Worm (Caenorhabditis elegans) whole organism, L1 larva: ENCODE results near the gene tbx-8.

Source experiments
- C34B4.2 ChIP-seq: sonication (generic microtip); optimal IDR thresholded peaks from 2 replicates; lab custom pipeline; 2017; ENCODE audit warnings: mild to moderate bottlenecking, missing genetic modification characterization, missing compliant biosample characterization
- F16B12.6 ChIP-seq: fragments of 150-350 bp; optimal IDR thresholded peaks from 2 replicates; lab custom pipeline; 2014; ENCODE audit warnings: missing biosample characterization, missing genetic modification characterization
- Y116A8C.19 ChIP-seq: sonication (generic microtip); optimal IDR thresholded peaks from 2 replicates; lab custom pipeline; 2016; ENCODE audit warnings: missing compliant biosample characterization, missing genetic modification characterization, borderline replicate concordance
- alr-1 ChIP-seq: fragments of 200-800 bp; sonication (Bioruptor generic); optimal IDR thresholded peaks from 2 replicates; lab custom pipeline; 2018; ENCODE audit warnings: borderline replicate concordance, mild to moderate bottlenecking, missing genetic modification characterization, missing compliant biosample characterization
- aly-2 ChIP-seq: fragments of 150-350 bp; optimal IDR thresholded peaks from 2 replicates; lab custom pipeline; 2014; ENCODE audit warnings: missing biosample characterization, missing genetic modification characterization
- blmp-1 ChIP-seq: fragments of 150-350 bp; optimal IDR thresholded peaks from 2 replicates; lab custom pipeline; 2014; ENCODE audit warnings: missing biosample characterization, missing genetic modification characterization
- ceh-82 ChIP-seq, 3 experiments: fragments of 150-350 bp in 1 of 3; sonication (generic microtip) in 2 of 3; optimal IDR thresholded peaks; 2 replicates each; lab custom pipeline; 2014 to 2017; ENCODE audit warnings: missing biosample characterization in 3 of 3, missing genetic modification characterization in 3 of 3
- ceh-88 ChIP-seq: fragments of 200-800 bp; sonication (Bioruptor generic); IDR thresholded peaks from 2 replicates; pipeline ENCODE4 v1.3.6; 2022; ENCODE audit warnings: missing genetic modification characterization, missing compliant biosample characterization
- dsc-1 ChIP-seq: sonication (generic microtip); optimal IDR thresholded peaks from 2 replicates; lab custom pipeline; 2016; ENCODE audit warnings: mild to moderate bottlenecking, missing genetic modification characterization, missing compliant biosample characterization
- efl-1 ChIP-seq, 4 experiments: fragments of 150-350 bp; optimal IDR thresholded peaks in 3 of 4; peaks in 1 of 4; 1 replicate in 1 of 4; 2 replicates in 3 of 4; lab custom pipeline; 2014; ENCODE audit warnings: missing biosample characterization in 2 of 4, missing genetic modification characterization in 2 of 4, missing genetic modification reagents in 2 of 4
- efl-3 ChIP-seq: fragments of 200-800 bp; sonication (Bioruptor generic); optimal IDR thresholded peaks from 2 replicates; lab custom pipeline; 2018; ENCODE audit warnings: mild to moderate bottlenecking, missing genetic modification characterization, missing compliant biosample characterization
- egl-27 ChIP-seq, 2 experiments: fragments of 150-350 bp in 1 of 2; sonication (generic microtip); optimal IDR thresholded peaks; 3 replicates each; lab custom pipeline; 2017 to 2018; ENCODE audit warnings: missing biosample characterization in 2 of 2, missing genetic modification characterization in 2 of 2, missing genetic modification reagents in 2 of 2
- elt-3 ChIP-seq, 6 experiments: fragments of 150-350 bp in 1 of 6; sonication (generic microtip); optimal IDR thresholded peaks; 2 replicates each; lab custom pipeline; 2017 to 2018; ENCODE audit warnings: missing biosample characterization in 6 of 6, missing genetic modification characterization in 6 of 6, inconsistent platforms in 1 of 6
- fkh-10 ChIP-seq: sonication (generic microtip); optimal IDR thresholded peaks from 2 replicates; lab custom pipeline; 2017; ENCODE audit warnings: missing biosample characterization, missing genetic modification reagents, missing genetic modification characterization
- fkh-4 ChIP-seq: sonication (generic microtip); optimal IDR thresholded peaks from 2 replicates; lab custom pipeline; 2016; ENCODE audit warnings: missing compliant biosample characterization, missing genetic modification characterization, borderline replicate concordance
- hlh-4 ChIP-seq: sonication (generic microtip); optimal IDR thresholded peaks from 2 replicates; lab custom pipeline; 2016; ENCODE audit warnings: mild to moderate bottlenecking, missing genetic modification characterization, missing compliant biosample characterization
- hpl-2 ChIP-seq: fragments of 150-350 bp; optimal IDR thresholded peaks from 2 replicates; lab custom pipeline; 2014; ENCODE audit warnings: missing biosample characterization, missing genetic modification reagents, missing genetic modification characterization
- irx-1 ChIP-seq: sonication (generic microtip); optimal IDR thresholded peaks from 2 replicates; lab custom pipeline; 2016; ENCODE audit warnings: missing genetic modification characterization, missing compliant biosample characterization
- lin-14 ChIP-seq: fragments of 200-800 bp; sonication (Bioruptor generic); optimal IDR thresholded peaks from 2 replicates; lab custom pipeline; 2018; ENCODE audit warnings: mild to moderate bottlenecking, missing genetic modification characterization, moderate library complexity, missing compliant biosample characterization
- lin-15B ChIP-seq: fragments of 150-350 bp; sonication (generic microtip); optimal IDR thresholded peaks from 3 replicates; lab custom pipeline; 2014; ENCODE audit warnings: missing biosample characterization, missing genetic modification characterization
- lin-35 ChIP-seq, 2 experiments: fragments of 150-350 bp; optimal IDR thresholded peaks; 2 replicates each; lab custom pipeline; 2014; ENCODE audit warnings: missing biosample characterization in 2 of 2, missing genetic modification characterization in 2 of 2, missing genetic modification reagents in 2 of 2
- lin-39 ChIP-seq: fragments of 150-350 bp; optimal IDR thresholded peaks from 2 replicates; lab custom pipeline; 2014; ENCODE audit warnings: missing biosample characterization, missing genetic modification reagents, missing genetic modification characterization
- lir-3 ChIP-seq: sonication (generic microtip); optimal IDR thresholded peaks from 2 replicates; lab custom pipeline; 2016; ENCODE audit warnings: mild to moderate bottlenecking, missing genetic modification characterization, moderate library complexity, missing compliant biosample characterization; ENCODE audit not compliant: poor library complexity
- lsy-2 ChIP-seq, 2 experiments: fragments of 150-350 bp; optimal IDR thresholded peaks; 2 replicates each; lab custom pipeline; 2014; ENCODE audit warnings: missing biosample characterization in 2 of 2, missing genetic modification characterization in 2 of 2
- mab-9 ChIP-seq: fragments of 200-800 bp; sonication (Bioruptor generic); IDR thresholded peaks from 2 replicates; pipeline ENCODE4 v1.3.6; 2022; ENCODE audit warnings: missing genetic modification reagents, missing genetic modification characterization, missing compliant biosample characterization
- mdl-1 ChIP-seq, 2 experiments: fragments of 150-350 bp; optimal IDR thresholded peaks; 2 replicates each; lab custom pipeline; 2014 to 2017; ENCODE audit warnings: missing biosample characterization in 2 of 2, missing genetic modification characterization in 2 of 2, inconsistent platforms in 1 of 2
- mep-1 ChIP-seq: fragments of 150-350 bp; optimal IDR thresholded peaks from 2 replicates; lab custom pipeline; 2014; ENCODE audit warnings: missing biosample characterization, missing genetic modification characterization
- nhr-12 ChIP-seq: sonication (generic microtip); optimal IDR thresholded peaks from 2 replicates; lab custom pipeline; 2017; ENCODE audit warnings: missing biosample characterization, missing genetic modification characterization
- nhr-20 ChIP-seq: sonication (generic microtip); optimal IDR thresholded peaks from 2 replicates; lab custom pipeline; 2016; ENCODE audit warnings: mild to moderate bottlenecking, missing genetic modification characterization, missing compliant biosample characterization
- nhr-47 ChIP-seq: sonication (generic microtip); optimal IDR thresholded peaks from 2 replicates; lab custom pipeline; 2016; ENCODE audit warnings: mild to moderate bottlenecking, missing genetic modification characterization, moderate library complexity, missing compliant biosample characterization
- nhr-71 ChIP-seq: sonication (generic microtip); optimal IDR thresholded peaks from 2 replicates; lab custom pipeline; 2016; ENCODE audit warnings: mild to moderate bottlenecking, missing genetic modification characterization, moderate library complexity, missing compliant biosample characterization
- nhr-77 ChIP-seq: fragments of 150-350 bp; optimal IDR thresholded peaks from 2 replicates; lab custom pipeline; 2014; ENCODE audit warnings: missing biosample characterization, missing genetic modification characterization
- nhr-84 ChIP-seq: sonication (generic microtip); optimal IDR thresholded peaks from 2 replicates; lab custom pipeline; 2017; ENCODE audit warnings: missing biosample characterization, missing genetic modification characterization
- nhr-85 ChIP-seq: sonication (generic microtip); peaks from one replicate; lab custom pipeline; 2016; ENCODE audit warnings: missing genetic modification characterization, inconsistent platforms, missing compliant biosample characterization
- nhr-90 ChIP-seq: sonication (generic microtip); optimal IDR thresholded peaks from 2 replicates; lab custom pipeline; 2016; ENCODE audit warnings: mild to moderate bottlenecking, missing genetic modification characterization, missing compliant biosample characterization; ENCODE audit not compliant: poor library complexity
- rnt-1 ChIP-seq: sonication (generic microtip); optimal IDR thresholded peaks from 2 replicates; lab custom pipeline; 2016; ENCODE audit warnings: mild to moderate bottlenecking, missing genetic modification characterization, moderate library complexity, missing compliant biosample characterization
- snu-23 ChIP-seq: sonication (generic microtip); optimal IDR thresholded peaks from 2 replicates; lab custom pipeline; 2016; ENCODE audit warnings: missing genetic modification characterization, missing compliant biosample characterization
- tbx-2 ChIP-seq: sonication (generic microtip); optimal IDR thresholded peaks from 2 replicates; lab custom pipeline; 2016; ENCODE audit warnings: missing genetic modification characterization, missing compliant biosample characterization
- tlp-1 ChIP-seq: fragments of 150-350 bp; optimal IDR thresholded peaks from 2 replicates; lab custom pipeline; 2014; ENCODE audit warnings: missing biosample characterization, missing genetic modification characterization
- unc-130 ChIP-seq: fragments of 150-350 bp; optimal IDR thresholded peaks from 2 replicates; lab custom pipeline; 2017; ENCODE audit warnings: missing biosample characterization, missing genetic modification characterization, inconsistent platforms
- unc-30 ChIP-seq: sonication (generic microtip); optimal IDR thresholded peaks from 2 replicates; lab custom pipeline; 2017; ENCODE audit warnings: missing biosample characterization, missing genetic modification characterization

Gene tbx-8

ce11 chrIII:10328565-10329541, 18.3 kb upstream of the tbx-8 start:
- TF ChIP-seq mdl-1 (tag; optimal IDR thresholded peaks at IDR 0.05; lab: Kevin White, UChicago) (no peak), F16B12.6 (tag; lab: Kevin White, UChicago) (no peak), nhr-12 (tag; lab: Kevin White, UChicago) (no peak), nhr-84 (tag; lab: Kevin White, UChicago) (no peak), nhr-85 (peak; percentile 69), C34B4.2 (tag; lab: Kevin White, UChicago) (no peak), efl-1 (optimal IDR thresholded peaks at IDR 0.05; lab: Kevin White, UChicago) (peak in 1 of 2 experiments; percentile 15), efl-1 (GFP tag; optimal IDR thresholded peaks at IDR 0.05 in 1 of 2; lab: Kevin White, UChicago) (no peak), irx-1 (tag; lab: Kevin White, UChicago) (no peak), egl-27 (tag; optimal IDR thresholded peaks at IDR 0.05; lab: Kevin White, UChicago) (peak in 1 of 2 experiments; percentile 35), hpl-2 (no peak), unc-30 (tag; lab: Kevin White, UChicago) (no peak), hlh-4 (tag; lab: Kevin White, UChicago) (no peak), tlp-1 (no peak), efl-3 (GFP tag; lab: Kevin White, UChicago) (no peak), nhr-90 (tag; lab: Kevin White, UChicago) (no peak), ceh-88 (GFP tag; lab: Robert Waterston, UW) (no peak), snu-23 (GFP tag; lab: Kevin White, UChicago) (peak; percentile 35), lin-15B (no peak), nhr-71 (tag; lab: Kevin White, UChicago) (peak; percentile 27), nhr-20 (tag; lab: Kevin White, UChicago) (peak; percentile 10), unc-130 (tag; lab: Kevin White, UChicago) (no peak), lsy-2 (tag; optimal IDR thresholded peaks at IDR 0.05; lab: Kevin White, UChicago) (peak in 1 of 2 experiments; percentile 1), mep-1 (tag; lab: Kevin White, UChicago) (peak; percentile 31), blmp-1 (peak; percentile 41), fkh-4 (no peak), mab-9 (GFP tag; lab: Robert Waterston, UW) (no peak), rnt-1 (tag; lab: Kevin White, UChicago) (no peak), nhr-77 (tag; lab: Kevin White, UChicago) (no peak), fkh-10 (no peak), lin-14 (peak; percentile 54)
- TF ChIP-seq, all 84 proteins: peak for 10

DNA sequence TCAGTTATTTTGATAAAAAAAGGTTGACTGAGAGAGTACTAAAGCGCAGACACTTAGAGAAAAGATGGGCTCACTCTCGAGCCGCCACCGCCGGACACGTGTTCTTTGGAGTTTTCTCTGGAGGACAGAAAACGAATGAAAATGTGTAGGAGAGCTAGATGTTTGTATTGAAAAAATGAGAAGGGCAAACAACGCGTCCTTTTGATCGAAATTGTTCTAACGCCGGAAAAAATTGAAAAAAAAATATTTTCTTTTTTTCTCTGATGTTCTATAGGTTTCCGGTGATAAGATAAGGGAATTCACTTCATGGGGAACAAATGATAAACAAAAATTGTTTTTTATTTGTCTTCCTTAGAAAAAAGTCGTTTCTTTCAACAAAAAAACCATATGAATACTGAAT, 17.3 kb upstream of the tbx-8 start:
- TF ChIP-seq lin-35 (GFP tag; optimal IDR thresholded peaks at IDR 0.05; lab: Kevin White, UChicago): peak in 1 of 2 experiments; percentile 6
- TF ChIP-seq efl-3 (GFP tag; lab: Kevin White, UChicago): no peak
- TF ChIP-seq blmp-1: peak; percentile 7
- peak in 1 of 2 experiments; percentile 38 for TF ChIP-seq mdl-1 (tag; optimal IDR thresholded peaks at IDR 0.05; lab: Kevin White, UChicago)
- TF ChIP-seq lin-15B: no peak
- TF ChIP-seq rnt-1 (tag; lab: Kevin White, UChicago): peak; percentile 19
- no peak for TF ChIP-seq lir-3 (tag; lab: Kevin White, UChicago)
- TF ChIP-seq hpl-2: no peak
- no peak for TF ChIP-seq alr-1 (tag; lab: Kevin White, UChicago)
- no peak for TF ChIP-seq efl-1 (optimal IDR thresholded peaks at IDR 0.05; lab: Kevin White, UChicago)
- TF ChIP-seq efl-1 (GFP tag; optimal IDR thresholded peaks at IDR 0.05 in 1 of 2; lab: Kevin White, UChicago): peak in 1 of 2 experiments; percentile 10
- peak in 1 of 2 experiments; percentile 6 for TF ChIP-seq lsy-2 (tag; optimal IDR thresholded peaks at IDR 0.05; lab: Kevin White, UChicago)
- no peak for TF ChIP-seq lin-39 (tag; lab: Kevin White, UChicago)
- TF ChIP-seq tbx-2 (tag; lab: Kevin White, UChicago): no peak
- TF ChIP-seq Y116A8C.19 (tag; lab: Kevin White, UChicago): no peak
- no peak for TF ChIP-seq nhr-47 (tag; lab: Kevin White, UChicago)
- no peak for TF ChIP-seq C34B4.2 (tag; lab: Kevin White, UChicago)
- no peak for TF ChIP-seq aly-2 (tag; lab: Kevin White, UChicago)
- peak in 2 of 6 experiments; percentile 34 to 82 for TF ChIP-seq elt-3 (tag; optimal IDR thresholded peaks at IDR 0.05; lab: Kevin White, UChicago)
- no peak for TF ChIP-seq ceh-82 (tag; optimal IDR thresholded peaks at IDR 0.05; lab: Kevin White, UChicago)
- peak; percentile 56 for TF ChIP-seq lin-14
- no peak for TF ChIP-seq dsc-1 (tag; lab: Kevin White, UChicago)
- TF ChIP-seq, all 84 proteins: peak for 8
